Worm (Caenorhabditis elegans): ENCODE measurements around the gene T24C4.5.

T24C4.5 gene

ce11 chrIII:900134-900533, 20.6 kb upstream of the T24C4.5 start:
- TF ChIP-seq pag-3 (tag; optimal IDR thresholded peaks at IDR 0.05; ENCODE audit: borderline replicate concordance): no peak
- no peak for TF ChIP-seq fkh-10 (GFP tag; optimal IDR thresholded peaks at IDR 0.05)
- no peak for TF ChIP-seq npax-4 (tag; optimal IDR thresholded peaks at IDR 0.05)
- TF ChIP-seq ttx-3 (tag; optimal IDR thresholded peaks at IDR 0.05): no peak
- TF ChIP-seq pha-2 (tag; optimal IDR thresholded peaks at IDR 0.05): no peak
- no peak for TF ChIP-seq nhr-232 (tag; optimal IDR thresholded peaks at IDR 0.05)
- TF ChIP-seq madf-2 (tag; optimal IDR thresholded peaks at IDR 0.05): no peak
- TF ChIP-seq lin-11 (tag; optimal IDR thresholded peaks at IDR 0.05): no peak
- no peak for TF ChIP-seq ama-1 (optimal IDR thresholded peaks at IDR 0.05)
- no peak for TF ChIP-seq gmeb-2 (tag; optimal IDR thresholded peaks at IDR 0.05)
- TF ChIP-seq unc-55 (GFP tag; optimal IDR thresholded peaks at IDR 0.05): no peak
- no peak for TF ChIP-seq K09A11.1 (tag; optimal IDR thresholded peaks at IDR 0.05; ENCODE audit: insufficient read depth)
- no peak for TF ChIP-seq dmd-4 (tag; optimal IDR thresholded peaks at IDR 0.05; ENCODE audit: borderline replicate concordance)
- TF ChIP-seq ceh-24 (tag; optimal IDR thresholded peaks at IDR 0.05): no peak
- TF ChIP-seq odd-2 (tag; optimal IDR thresholded peaks at IDR 0.05): no peak
- no peak for TF ChIP-seq elt-2 (tag; optimal IDR thresholded peaks at IDR 0.05)

ce11 chrIII:896904-897303, 17.4 kb upstream of the T24C4.5 start:
- TF ChIP-seq hlh-13 (GFP tag; optimal IDR thresholded peaks at IDR 0.05) (no peak), rnt-1 (tag; optimal IDR thresholded peaks at IDR 0.05) (no peak), ceh-22 (tag; optimal IDR thresholded peaks at IDR 0.05) (no peak), odd-2 (tag; optimal IDR thresholded peaks at IDR 0.05) (no peak)

DNA sequence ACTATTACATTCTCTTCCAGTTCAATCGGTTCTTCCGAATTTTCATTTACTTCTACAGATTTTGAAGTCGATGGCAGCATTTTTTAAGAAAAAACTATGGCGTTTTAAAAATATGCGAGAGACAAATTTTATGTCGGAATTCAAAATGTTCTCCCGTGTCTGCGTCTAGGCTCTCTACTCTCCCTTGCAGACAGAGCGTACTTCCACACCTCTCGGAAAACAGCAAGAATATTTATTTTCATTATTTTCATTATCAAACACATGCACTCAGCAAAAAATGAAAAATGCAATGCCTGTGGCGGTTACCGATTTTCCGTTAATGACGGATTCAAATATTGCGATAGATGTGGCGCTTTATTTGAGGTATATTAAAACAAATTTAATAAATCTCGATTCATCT, 16.0 kb upstream of the T24C4.5 start, which contains the start of the genes ztf-18 and F23H11.2:
ztf-18 (minus strand) TSS at position 188 of the 400 bp plus-strand sequence.
F23H11.2 (plus strand) TSS at position 223 of the 400 bp plus-strand sequence.
- TF ChIP-seq mec-3 (tag; optimal IDR thresholded peaks at IDR 0.05; ENCODE audit: borderline replicate concordance) (no peak), madf-2 (tag; optimal IDR thresholded peaks at IDR 0.05) (no peak), C08G9.2 (tag; optimal IDR thresholded peaks at IDR 0.05) (no peak), sox-4 (tag; optimal IDR thresholded peaks at IDR 0.05) (no peak), elt-4 (tag; optimal IDR thresholded peaks at IDR 0.05) (no peak), ceh-45 (GFP tag; IDR thresholded peaks at IDR 0.05) (no peak)

- TF ChIP-seq ceh-2 (tag; optimal IDR thresholded peaks at IDR 0.05) (no peak), C08G9.2 (tag; optimal IDR thresholded peaks at IDR 0.05) (no peak), ceh-22 (tag; optimal IDR thresholded peaks at IDR 0.05) (no peak), pqm-1 (tag; optimal IDR thresholded peaks at IDR 0.05) (no peak), unc-86 (tag; optimal IDR thresholded peaks at IDR 0.05) (no peak), fax-1 (tag; optimal IDR thresholded peaks at IDR 0.05) (no peak), lin-11 (tag; optimal IDR thresholded peaks at IDR 0.05) (no peak)
These were observed 11.5 kb upstream of the T24C4.5 start, which contains the start of gene T24C4.10 for ce11 chrIII:891014-891413. T24C4.10 (minus strand) TSS chrIII:891243.

DNA sequence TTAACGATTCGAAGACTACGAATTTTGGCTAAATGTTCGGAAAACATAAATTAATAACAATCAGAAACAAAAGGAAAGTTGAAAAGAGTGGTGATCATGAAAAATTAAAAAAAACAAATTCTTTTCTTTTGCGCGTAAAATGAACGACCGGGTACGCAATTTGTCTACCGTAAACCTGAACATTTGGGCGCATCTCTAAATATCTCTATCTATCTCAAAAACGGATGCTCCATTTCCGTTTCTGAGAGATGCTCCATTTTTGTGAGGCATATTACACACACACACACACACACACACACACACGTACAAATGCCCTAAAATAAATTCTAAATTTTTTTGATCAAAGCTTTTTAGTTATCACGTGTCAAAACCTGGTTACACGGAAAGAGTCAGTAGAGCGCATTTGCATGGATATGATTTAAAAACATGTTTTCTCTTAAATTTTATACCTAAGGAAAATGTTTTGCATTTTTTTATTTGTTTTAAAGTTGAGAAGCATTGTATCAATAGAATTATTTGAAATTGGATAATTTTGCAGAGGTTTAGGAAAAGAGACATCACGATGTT, 9.5 kb upstream of the T24C4.5 start:
- no peak for TF ChIP-seq ceh-22 (tag; optimal IDR thresholded peaks at IDR 0.05)
- TF ChIP-seq elt-2 (tag; optimal IDR thresholded peaks at IDR 0.05): no peak
- no peak for TF ChIP-seq ceh-24 (tag; optimal IDR thresholded peaks at IDR 0.05)
- no peak for TF ChIP-seq C08G9.2 (tag; optimal IDR thresholded peaks at IDR 0.05)
- TF ChIP-seq C38D4.7 (GFP tag; optimal IDR thresholded peaks at IDR 0.05): no peak
- peak; percentile 48 for TF ChIP-seq hlh-30 (tag; optimal IDR thresholded peaks at IDR 0.05; ENCODE audit: insufficient read depth)
- TF ChIP-seq unc-42 (tag; optimal IDR thresholded peaks at IDR 0.05): peak; percentile 40

DNA sequence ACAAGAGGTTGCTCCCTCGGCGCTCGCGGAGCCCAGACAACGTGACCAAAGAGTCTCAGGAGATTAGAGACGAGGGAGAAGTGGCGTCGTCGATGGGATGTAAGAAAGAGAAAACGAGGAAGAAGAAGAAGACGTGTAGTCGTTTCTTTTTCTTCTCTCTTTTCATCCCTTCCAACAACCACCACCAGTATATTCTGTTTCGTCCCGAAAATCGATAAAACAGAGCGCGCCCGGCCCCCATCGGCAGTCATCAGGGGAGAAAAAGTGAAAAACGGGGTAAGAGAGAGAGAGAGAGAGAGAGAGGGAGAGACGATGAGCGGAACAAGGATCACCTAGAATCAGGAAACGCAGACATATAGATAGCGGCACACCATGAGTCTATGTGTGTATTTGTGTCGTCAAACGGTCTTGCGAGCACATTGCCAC, 8.4 kb upstream of the T24C4.5 start:
- TF ChIP-seq syd-9 (tag; optimal IDR thresholded peaks at IDR 0.05): peak; percentile 14
- TF ChIP-seq sdc-2 (tag; optimal IDR thresholded peaks at IDR 0.05): no peak
- TF ChIP-seq ceh-9 (tag; optimal IDR thresholded peaks at IDR 0.05): no peak
- TF ChIP-seq ztf-16 (tag; optimal IDR thresholded peaks at IDR 0.05): no peak
- TF ChIP-seq lim-6 (tag; optimal IDR thresholded peaks at IDR 0.05): no peak
- TF ChIP-seq unc-86 (tag; optimal IDR thresholded peaks at IDR 0.05): peak; percentile 13
- no peak for TF ChIP-seq hlh-13 (GFP tag; optimal IDR thresholded peaks at IDR 0.05)
- peak; percentile 1 for TF ChIP-seq F13H6.1 (tag; optimal IDR thresholded peaks at IDR 0.05)
- TF ChIP-seq ceh-18 (tag; optimal IDR thresholded peaks at IDR 0.05): peak; percentile 42
- peak; percentile 99 for TF ChIP-seq ceh-48 (tag; optimal IDR thresholded peaks at IDR 0.05)
- TF ChIP-seq fax-1 (tag; optimal IDR thresholded peaks at IDR 0.05): no peak
- TF ChIP-seq hlh-6 (tag; optimal IDR thresholded peaks at IDR 0.05): no peak
- no peak for TF ChIP-seq nhr-11 (tag; optimal IDR thresholded peaks at IDR 0.05)
- TF ChIP-seq nhr-232 (tag; optimal IDR thresholded peaks at IDR 0.05): no peak
- TF ChIP-seq ceh-31 (tag; optimal IDR thresholded peaks at IDR 0.05): peak; percentile 83
- no peak for TF ChIP-seq pqm-1 (tag; optimal IDR thresholded peaks at IDR 0.05)
- TF ChIP-seq dmd-4 (tag; optimal IDR thresholded peaks at IDR 0.05; ENCODE audit: borderline replicate concordance): no peak
- no peak for TF ChIP-seq ceh-2 (tag; optimal IDR thresholded peaks at IDR 0.05)
- no peak for TF ChIP-seq C08G9.2 (tag; optimal IDR thresholded peaks at IDR 0.05)

Measured in whole organism, late embryonic.